Worm (Caenorhabditis elegans): Measurements from ENCODE around the gene F57B9.3.

Gene F57B9.3

ce11 chrIII:6981989-6982553 lies 42.4 kb downstream of the F57B9.3 start, which contains the start of gene F31E3.6:
F31E3.6 (plus strand) TSS chrIII:6982081.
- peak; percentile 35 for TF ChIP-seq lsy-2 (tag; optimal IDR thresholded peaks at IDR 0.05)

ce11 chrIII:6988060-6988459 lies 48.4 kb downstream of the F57B9.3 start:
- TF ChIP-seq unc-62 (GFP tag; optimal IDR thresholded peaks at IDR 0.05) (peak; percentile 50), nhr-76 (tag; optimal IDR thresholded peaks at IDR 0.05) (no peak), hlh-1 (tag; optimal IDR thresholded peaks at IDR 0.05) (peak; percentile 52), ham-2 (GFP tag; optimal IDR thresholded peaks at IDR 0.05) (no peak), zip-8 (tag; optimal IDR thresholded peaks at IDR 0.05) (no peak), snpc-4 (tag; optimal IDR thresholded peaks at IDR 0.05) (no peak), nhr-28 (tag; optimal IDR thresholded peaks at IDR 0.05) (no peak), ceh-39 (tag; optimal IDR thresholded peaks at IDR 0.05) (no peak)

ce11 chrIII:6989201-6989600 lies 49.6 kb downstream of the F57B9.3 start:
- TF ChIP-seq nhr-2 (tag; optimal IDR thresholded peaks at IDR 0.05) (no peak), unc-62 (GFP tag; optimal IDR thresholded peaks at IDR 0.05) (no peak), nhr-28 (tag; optimal IDR thresholded peaks at IDR 0.05) (no peak), nhr-237 (tag; optimal IDR thresholded peaks at IDR 0.05) (no peak), ztf-11 (tag; optimal IDR thresholded peaks at IDR 0.05) (no peak), lin-32 (GFP tag; optimal IDR thresholded peaks at IDR 0.05) (no peak), elt-1 (tag; optimal IDR thresholded peaks at IDR 0.05; ENCODE audit: borderline replicate concordance, insufficient read depth) (no peak), ceh-83 (GFP tag; optimal IDR thresholded peaks at IDR 0.05) (no peak), nhr-76 (tag; optimal IDR thresholded peaks at IDR 0.05) (no peak), lsy-2 (tag; optimal IDR thresholded peaks at IDR 0.05) (no peak), ham-2 (GFP tag; optimal IDR thresholded peaks at IDR 0.05) (no peak), cnd-1 (tag; optimal IDR thresholded peaks at IDR 0.05) (no peak), pha-4 (tag; optimal IDR thresholded peaks at IDR 0.05) (no peak), sem-2 (GFP tag; optimal IDR thresholded peaks at IDR 0.05) (no peak)

- no peak for TF ChIP-seq drap-1 (GFP tag; optimal IDR thresholded peaks at IDR 0.05)
- TF ChIP-seq sptf-1 (tag; optimal IDR thresholded peaks at IDR 0.05): no peak
- no peak for TF ChIP-seq nhr-76 (tag; optimal IDR thresholded peaks at IDR 0.05)
- TF ChIP-seq bed-3 (GFP tag; optimal IDR thresholded peaks at IDR 0.05): no peak
These were observed 50.3 kb downstream of the F57B9.3 start, which contains the start of gene prk-1 for ce11 chrIII:6989900-6990299. prk-1 (plus strand) TSS chrIII:6990168.

ce11 chrIII:6991465-6991864 lies 51.8 kb downstream of the F57B9.3 start:
- TF ChIP-seq ceh-43 (GFP tag; optimal IDR thresholded peaks at IDR 0.05): no peak
- TF ChIP-seq lin-32 (GFP tag; optimal IDR thresholded peaks at IDR 0.05): no peak
- no peak for TF ChIP-seq nhr-12 (tag; optimal IDR thresholded peaks at IDR 0.05)
- TF ChIP-seq mab-5 (tag; optimal IDR thresholded peaks at IDR 0.05): no peak
- TF ChIP-seq mls-2 (tag; optimal IDR thresholded peaks at IDR 0.05): no peak
- no peak for TF ChIP-seq snpc-4 (tag; optimal IDR thresholded peaks at IDR 0.05)
- TF ChIP-seq unc-39 (tag; optimal IDR thresholded peaks at IDR 0.05): no peak
- TF ChIP-seq cnd-1 (tag; optimal IDR thresholded peaks at IDR 0.05): no peak
- TF ChIP-seq lsy-2 (tag; optimal IDR thresholded peaks at IDR 0.05): no peak
- TF ChIP-seq unc-120 (tag; optimal IDR thresholded peaks at IDR 0.05; ENCODE audit: poor library complexity, severe bottlenecking): no peak
- TF ChIP-seq tbx-8 (GFP tag; optimal IDR thresholded peaks at IDR 0.05): no peak
- no peak for TF ChIP-seq lin-13 (tag; optimal IDR thresholded peaks at IDR 0.05)
- TF ChIP-seq M03D4.4 (tag; optimal IDR thresholded peaks at IDR 0.05): no peak
- no peak for TF ChIP-seq sptf-1 (tag; optimal IDR thresholded peaks at IDR 0.05)
- no peak for TF ChIP-seq elt-1 (tag; optimal IDR thresholded peaks at IDR 0.05; ENCODE audit: borderline replicate concordance, insufficient read depth)
- TF ChIP-seq hlh-1 (tag; optimal IDR thresholded peaks at IDR 0.05): no peak
